Worm (Caenorhabditis elegans) whole organism, L4/young adult: ENCODE data around the gene lido-5.

Experiments used
- W03F9.2 ChIP-seq: fragments of 150-350 bp; optimal IDR thresholded peaks from 2 replicates; lab custom pipeline; 2014; ENCODE audit warnings: missing biosample characterization, missing genetic modification characterization
- dao-5 ChIP-seq: sonication (generic microtip); optimal IDR thresholded peaks from 2 replicates; lab custom pipeline; 2016; ENCODE audit warnings: missing genotype, missing genetic modification characterization, moderate library complexity, missing compliant biosample characterization
- him-1 ChIP-seq: sonication (generic microtip); optimal IDR thresholded peaks from 2 replicates; lab custom pipeline; 2016; ENCODE audit warnings: missing genotype, missing genetic modification reagents, missing genetic modification characterization, missing compliant biosample characterization

ce11 chrX:17064820-17065219 lies 45.6 kb downstream of the lido-5 start:
- TF ChIP-seq him-1 (tag; lab: Kevin White, UChicago) (no peak), W03F9.2 (no peak), dao-5 (tag; lab: Kevin White, UChicago) (no peak)
